Fruit fly (Drosophila melanogaster) whole organism, embryonic: ENCODE data around the gene Frmd5.

Experiments
- C15 ChIP-seq: fragments of 200-800 bp; sonication (Bioruptor generic); IDR thresholded peaks from 3 replicates; pipeline ENCODE4 v1.3.6; 2022; ENCODE audit warnings: missing biosample characterization, missing genetic modification characterization
- CG10274 ChIP-seq: fragments of 200-800 bp; sonication (Bioruptor generic); optimal IDR thresholded peaks from 3 replicates; lab custom pipeline; 2017; ENCODE audit warnings: missing biosample characterization, mild to moderate bottlenecking, missing genetic modification characterization
- CG11560 ChIP-seq: fragments of 200-800 bp; sonication (Bioruptor generic); IDR thresholded peaks from 3 replicates; pipeline ENCODE4 v1.3.6; 2022; ENCODE audit warnings: missing biosample characterization, missing genetic modification characterization
- CG11723 ChIP-seq: fragments of 200-800 bp; sonication (Bioruptor generic); optimal IDR thresholded peaks from 2 replicates; lab custom pipeline; 2017; ENCODE audit warnings: missing biosample characterization, mild to moderate bottlenecking, missing genetic modification characterization
- CG12071 ChIP-seq: fragments of 200-800 bp; sonication (Bioruptor generic); optimal IDR thresholded peaks from 3 replicates; lab custom pipeline; 2018; ENCODE audit warnings: missing biosample characterization, mild to moderate bottlenecking, missing genetic modification characterization
- CG16813 ChIP-seq: fragments of 200-800 bp; sonication (Bioruptor generic); IDR thresholded peaks from 3 replicates; pipeline ENCODE4 v1.3.6; 2022; ENCODE audit warnings: missing biosample characterization, missing genetic modification characterization; ENCODE audit not compliant: partially characterized antibody
- CG17385 ChIP-seq: fragments of 200-800 bp; sonication (Bioruptor generic); optimal IDR thresholded peaks from 3 replicates; lab custom pipeline; 2018; ENCODE audit warnings: missing biosample characterization, mild to moderate bottlenecking, missing genetic modification characterization
- CG17912 ChIP-seq: fragments of 200-800 bp; sonication (Bioruptor generic); optimal IDR thresholded peaks from 2 replicates; lab custom pipeline; 2018; ENCODE audit warnings: missing biosample characterization, mild to moderate bottlenecking, missing genetic modification characterization
- CG1792 ChIP-seq: fragments of 200-800 bp; sonication (Bioruptor generic); optimal IDR thresholded peaks from 2 replicates; lab custom pipeline; 2016; ENCODE audit warnings: missing biosample characterization, missing genetic modification characterization
- CG2202 ChIP-seq: fragments of 200-800 bp; sonication (Bioruptor generic); optimal IDR thresholded peaks from 2 replicates; lab custom pipeline; 2018; ENCODE audit warnings: missing biosample characterization, mild to moderate bottlenecking, missing genetic modification characterization
- CG30431 ChIP-seq: fragments of 200-800 bp; sonication (Bioruptor generic); optimal IDR thresholded peaks from 2 replicates; lab custom pipeline; 2017; ENCODE audit warnings: missing biosample characterization, missing genetic modification characterization
- CG3163 ChIP-seq: fragments of 200-800 bp; sonication (Bioruptor generic); optimal IDR thresholded peaks from 3 replicates; lab custom pipeline; 2016; ENCODE audit warnings: missing biosample characterization, missing genetic modification characterization
- CG3847 ChIP-seq: fragments of 200-800 bp; sonication (Bioruptor generic); IDR thresholded peaks from 2 replicates; pipeline ENCODE4 v1.3.6; 2022; ENCODE audit warnings: missing biosample characterization, missing genetic modification characterization
- CG7963 ChIP-seq: fragments of 200-800 bp; sonication (Bioruptor generic); IDR thresholded peaks from 3 replicates; pipeline ENCODE4 v1.3.6; 2022; ENCODE audit warnings: missing biosample characterization, missing genetic modification characterization; ENCODE audit not compliant: partially characterized antibody
- CG8089 ChIP-seq: fragments of 200-800 bp; sonication (Bioruptor generic); optimal IDR thresholded peaks from 3 replicates; lab custom pipeline; 2016; ENCODE audit warnings: missing biosample characterization, missing genetic modification characterization
- CG8924 ChIP-seq: fragments of 200-800 bp; optimal IDR thresholded peaks from 3 replicates; lab custom pipeline; 2019; ENCODE audit warnings: missing biosample characterization, mild to moderate bottlenecking, missing genetic modification characterization, moderate library complexity
- CG9437 ChIP-seq: fragments of 200-800 bp; sonication (Bioruptor generic); optimal IDR thresholded peaks from 2 replicates; lab custom pipeline; 2018; ENCODE audit warnings: missing biosample characterization, mild to moderate bottlenecking, missing genetic modification characterization
- Doc3 ChIP-seq: fragments of 200-800 bp; sonication (Bioruptor generic); IDR thresholded peaks from 3 replicates; pipeline ENCODE4 v1.3.6; 2022; ENCODE audit warnings: missing biosample characterization, missing genetic modification characterization; ENCODE audit not compliant: partially characterized antibody
- Ets65A ChIP-seq: fragments of 200-800 bp; sonication (Bioruptor generic); peaks from one replicate; lab custom pipeline; 2016; ENCODE audit warnings: missing biosample characterization, missing genetic modification characterization
- Gsc ChIP-seq: fragments of 200-800 bp; sonication (Bioruptor generic); IDR thresholded peaks from 2 replicates; pipeline ENCODE4 v1.3.6; 2022; ENCODE audit warnings: missing biosample characterization, missing genetic modification characterization
- Hr78 ChIP-seq, 2 experiments: fragments of 200-800 bp in 1 of 2; fragments of >200 bp in 1 of 2; sonication (Bioruptor generic) in 1 of 2; optimal IDR thresholded peaks; 2 replicates each; lab custom pipeline; 2017 to 2019; ENCODE audit warnings: missing biosample characterization in 2 of 2, missing genetic modification characterization in 2 of 2, mild to moderate bottlenecking in 1 of 2, moderate library complexity in 1 of 2
- Kr ChIP-seq: fragments of 200-800 bp; sonication (Bioruptor generic); optimal IDR thresholded peaks from 2 replicates; lab custom pipeline; 2017; ENCODE audit warnings: missing biosample characterization, mild to moderate bottlenecking, missing genetic modification characterization
- Lim3 ChIP-seq: fragments of 200-800 bp; sonication (Bioruptor generic); IDR thresholded peaks from 2 replicates; pipeline ENCODE4 v1.3.6; 2022; ENCODE audit warnings: missing biosample characterization, missing genetic modification characterization
- Neu2 ChIP-seq: fragments of 200-800 bp; sonication (Bioruptor generic); optimal IDR thresholded peaks from 3 replicates; lab custom pipeline; 2016; ENCODE audit warnings: missing biosample characterization, missing genetic modification characterization, borderline replicate concordance
- Oli ChIP-seq: fragments of 200-800 bp; sonication (Bioruptor generic); optimal IDR thresholded peaks from 2 replicates; lab custom pipeline; 2018; ENCODE audit warnings: missing biosample characterization, mild to moderate bottlenecking, missing genetic modification characterization, moderate library complexity
- Optix ChIP-seq: fragments of 200-800 bp; sonication (Bioruptor generic); IDR thresholded peaks from 3 replicates; pipeline ENCODE4 v1.3.6; 2022; ENCODE audit warnings: missing biosample characterization, missing genetic modification characterization
- Side ChIP-seq: fragments of 200-800 bp; sonication (Bioruptor generic); optimal IDR thresholded peaks from 2 replicates; lab custom pipeline; 2016; ENCODE audit warnings: missing biosample characterization, missing genetic modification characterization
- Sox100B ChIP-seq: fragments of 200-800 bp; sonication (Bioruptor generic); optimal IDR thresholded peaks from 3 replicates; lab custom pipeline; 2018; ENCODE audit warnings: missing biosample characterization, mild to moderate bottlenecking, missing genetic modification characterization
- Taf1 ChIP-seq: fragments of 200-800 bp; sonication (Bioruptor generic); IDR thresholded peaks from 2 replicates; pipeline ENCODE4 v1.3.6; 2022; ENCODE audit warnings: missing biosample characterization, missing genetic modification characterization
- Usf ChIP-seq: fragments of 200-800 bp; sonication (Bioruptor generic); optimal IDR thresholded peaks from 2 replicates; lab custom pipeline; 2017; ENCODE audit warnings: missing genotype, missing biosample characterization, missing genetic modification characterization
- Xrp1 ChIP-seq: fragments of 200-800 bp; sonication (Bioruptor generic); IDR thresholded peaks from 2 replicates; pipeline ENCODE4 v1.3.6; 2022; ENCODE audit warnings: missing biosample characterization, missing genetic modification characterization
- YL-1 ChIP-seq: fragments of 200-800 bp; sonication (Bioruptor generic); optimal IDR thresholded peaks from 3 replicates; lab custom pipeline; 2017; ENCODE audit warnings: missing biosample characterization, mild to moderate bottlenecking, missing genetic modification characterization
- br ChIP-seq: fragments of >200 bp; optimal IDR thresholded peaks from 2 replicates; lab custom pipeline; 2017
- cas ChIP-seq: fragments of 200-800 bp; sonication (Bioruptor generic); IDR thresholded peaks from 2 replicates; pipeline ENCODE4 v1.3.6; 2022; ENCODE audit warnings: missing biosample characterization, missing genetic modification characterization
- chif ChIP-seq, 2 experiments: fragments of 200-800 bp; sonication (Bioruptor generic); optimal IDR thresholded peaks; 3 replicates each; lab custom pipeline; 2016; ENCODE audit warnings: missing biosample characterization in 2 of 2, missing genetic modification characterization in 2 of 2
- chinmo ChIP-seq: fragments of 200-800 bp; sonication (Bioruptor generic); IDR thresholded peaks from 4 replicates; pipeline ENCODE4 v1.3.6; 2022; ENCODE audit warnings: missing biosample characterization, missing genetic modification characterization; ENCODE audit not compliant: partially characterized antibody
- cwo ChIP-seq: fragments of 200-800 bp; sonication (Bioruptor generic); optimal IDR thresholded peaks from 3 replicates; lab custom pipeline; 2017; ENCODE audit warnings: missing biosample characterization, missing genetic modification characterization, mild to moderate bottlenecking, moderate library complexity, missing genetic modification reagents
- dati ChIP-seq: fragments of 200-800 bp; sonication (Bioruptor generic); IDR thresholded peaks from 2 replicates; pipeline ENCODE4 v1.3.6; 2022; ENCODE audit warnings: missing biosample characterization, missing genetic modification characterization
- dysf ChIP-seq: fragments of 200-800 bp; sonication (Bioruptor generic); IDR thresholded peaks from 3 replicates; pipeline ENCODE4 v1.3.6; 2022; ENCODE audit warnings: missing biosample characterization, missing genetic modification characterization
- fd96Cb ChIP-seq: fragments of 200-800 bp; sonication (Bioruptor generic); optimal IDR thresholded peaks from 2 replicates; lab custom pipeline; 2018; ENCODE audit warnings: missing biosample characterization, mild to moderate bottlenecking, missing genetic modification characterization, moderate library complexity
- lab ChIP-seq: fragments of 200-800 bp; sonication (Bioruptor generic); optimal IDR thresholded peaks from 3 replicates; lab custom pipeline; 2017; ENCODE audit warnings: missing biosample characterization, missing genetic modification characterization, mild to moderate bottlenecking, moderate library complexity, missing genetic modification reagents
- lov ChIP-seq, 2 experiments: fragments of 200-800 bp in 1 of 2; fragments of >200 bp in 1 of 2; sonication (Bioruptor generic) in 1 of 2; IDR thresholded peaks in 1 of 2; optimal IDR thresholded peaks in 1 of 2; 2 replicates in 1 of 2; 3 replicates in 1 of 2; pipeline versions ENCODE4 v1.3.6 to Lab custom; 2017 to 2022; ENCODE audit warnings: missing biosample characterization in 1 of 2, missing genetic modification characterization in 1 of 2
- nom ChIP-seq: fragments of 200-800 bp; sonication (Bioruptor generic); optimal IDR thresholded peaks from 2 replicates; lab custom pipeline; 2017; ENCODE audit warnings: missing biosample characterization, missing genetic modification characterization, mild to moderate bottlenecking, moderate library complexity, missing genetic modification reagents
- repo ChIP-seq: fragments of 200-800 bp; sonication (Bioruptor generic); optimal IDR thresholded peaks from 2 replicates; lab custom pipeline; 2016; ENCODE audit warnings: missing biosample characterization, missing genetic modification characterization
- sens ChIP-seq: fragments of 200-800 bp; sonication (Bioruptor generic); peaks from one replicate; lab custom pipeline; 2016; ENCODE audit warnings: missing biosample characterization, missing genetic modification characterization
- sisA ChIP-seq: fragments of 200-800 bp; sonication (Bioruptor generic); IDR thresholded peaks from 2 replicates; pipeline ENCODE4 v1.3.6; 2022; ENCODE audit warnings: missing biosample characterization, missing genetic modification characterization
- slou ChIP-seq: fragments of 200-800 bp; sonication (Bioruptor generic); optimal IDR thresholded peaks from 3 replicates; lab custom pipeline; 2016; ENCODE audit warnings: missing biosample characterization, missing genetic modification characterization
- usp ChIP-seq: fragments of >200 bp; optimal IDR thresholded peaks from 2 replicates; lab custom pipeline; 2017; ENCODE audit warnings: missing biosample characterization, missing genetic modification characterization
- vfl ChIP-seq: fragments of 200-800 bp; sonication (Bioruptor generic); optimal IDR thresholded peaks from 2 replicates; lab custom pipeline; 2016; ENCODE audit warnings: missing biosample characterization, missing genetic modification characterization

Frmd5 gene

dm6 chr2L:10387869-10388726, 43.9 kb downstream of the Frmd5 start, which contains the start of gene da (continued):
- TF ChIP-seq Gsc (no peak), CG17912 (GFP tag; lab: Kevin White, UChicago) (peak; percentile 32), CG3163 (GFP tag; lab: Kevin White, UChicago) (no peak), Ets65A (peak; percentile 78), Doc3 (GFP tag; lab: Robert Waterston, UW) (no peak), Optix (no peak), vfl (GFP tag; lab: Kevin White, UChicago) (peak; percentile 53), br (lab: Kevin White, UChicago) (no peak), Side (GFP tag; lab: Kevin White, UChicago) (peak; percentile 38), Neu2 (GFP tag; lab: Kevin White, UChicago) (no peak), CG10274 (GFP tag; lab: Kevin White, UChicago) (no peak), cas (GFP tag; lab: Robert Waterston, UW) (no peak), Sox100B (peak; percentile 51), Usf (no peak), CG3847 (GFP tag; lab: Robert Waterston, UW) (peak; percentile 15; the same call in 1 of the 2 replicates), chif (GFP tag; optimal IDR thresholded peaks at IDR 0.05; lab: Kevin White, UChicago) (peak; percentile 44 to 55), cwo (no peak), CG30431 (GFP tag; lab: Kevin White, UChicago) (no peak), repo (GFP tag; lab: Kevin White, UChicago) (no peak), Hr78 (GFP tag; optimal IDR thresholded peaks at IDR 0.05; lab: Kevin White, UChicago) (peak in 1 of 2 experiments; percentile 8), CG1792 (GFP tag; lab: Kevin White, UChicago) (peak; percentile 34), CG11723 (peak; percentile 77), CG9437 (GFP tag; lab: Kevin White, UChicago) (peak; percentile 43), sens (GFP tag; lab: Kevin White, UChicago) (peak; percentile 94), CG8089 (peak; percentile 32), Taf1 (GFP tag; lab: Robert Waterston, UW) (no peak), sisA (GFP tag; lab: Robert Waterston, UW) (no peak; the same call in 1 of the 2 replicates), dysf (peak; percentile 64; the same call in 2 of the 3 replicates), CG12071 (GFP tag; lab: Kevin White, UChicago) (no peak), CG2202 (no peak), usp (GFP tag; lab: Kevin White, UChicago) (no peak), Lim3 (no peak), Kr (no peak), fd96Cb (peak; percentile 64), nom (peak; percentile 15), CG16813 (GFP tag; lab: Robert Waterston, UW) (peak; percentile 64), lab (GFP tag; lab: Kevin White, UChicago) (no peak), Xrp1 (peak; percentile 63), CG8924 (tag; lab: Kevin White, UChicago) (peak; percentile 71), chinmo (GFP tag; lab: Robert Waterston, UW) (0 out of 4 replicates have a peak, but pooled peaks have one; percentile 52), Oli (no peak), dati (GFP tag; lab: Robert Waterston, UW) (no peak), YL-1 (GFP tag; lab: Kevin White, UChicago) (peak; percentile 89), lov (optimal IDR thresholded peaks at IDR 0.05; lab: Kevin White, UChicago) (no peak), lov (GFP tag; IDR thresholded peaks at IDR 0.05; lab: Robert Waterston, UW) (peak; percentile 64; the same call in 1 of the 3 replicates), CG7963 (GFP tag; lab: Robert Waterston, UW) (peak; percentile 44; the same call in 1 of the 3 replicates), CG17385 (peak; percentile 26), C15 (GFP tag; lab: Robert Waterston, UW) (no peak), slou (GFP tag; lab: Kevin White, UChicago) (no peak), CG11560 (tag; lab: Robert Waterston, UW) (no peak)
